Worm (Caenorhabditis elegans) whole organism, mixed stage, embryonic: Measurements from ENCODE around the gene F43C11.1.

Experiments
- bed-3 ChIP-seq: fragments of 200-800 bp; sonication (Bioruptor generic); optimal IDR thresholded peaks from 3 replicates; lab custom pipeline; 2018; ENCODE audit warnings: mild to moderate bottlenecking, missing genetic modification characterization, moderate library complexity, missing compliant biosample characterization
- ceh-39 ChIP-seq: fragments of 150-350 bp; optimal IDR thresholded peaks from 2 replicates; lab custom pipeline; 2014; ENCODE audit warnings: missing biosample characterization, missing genetic modification characterization
- ceh-43 ChIP-seq: fragments of 200-800 bp; sonication (Bioruptor generic); optimal IDR thresholded peaks from 2 replicates; lab custom pipeline; 2018; ENCODE audit warnings: mild to moderate bottlenecking, missing genetic modification characterization, moderate library complexity, missing compliant biosample characterization
- ceh-83 ChIP-seq: fragments of 200-800 bp; sonication (Bioruptor generic); optimal IDR thresholded peaks from 2 replicates; lab custom pipeline; 2018; ENCODE audit warnings: mild to moderate bottlenecking, missing genetic modification characterization, missing compliant biosample characterization
- drap-1 ChIP-seq: fragments of 200-800 bp; sonication (Bioruptor generic); optimal IDR thresholded peaks from 3 replicates; lab custom pipeline; 2018; ENCODE audit warnings: mild to moderate bottlenecking, missing genetic modification characterization, missing compliant biosample characterization
- elt-1 ChIP-seq: sonication (generic microtip); optimal IDR thresholded peaks from 2 replicates; lab custom pipeline; 2017; ENCODE audit warnings: missing genetic modification characterization, mild to moderate bottlenecking, missing compliant biosample characterization, antibody characterized with exemption, moderate library complexity, borderline replicate concordance; ENCODE audit not compliant: insufficient read depth
- elt-3 ChIP-seq: fragments of 150-350 bp; optimal IDR thresholded peaks from 2 replicates; lab custom pipeline; 2014; ENCODE audit warnings: missing biosample characterization, missing genetic modification characterization
- flh-1 ChIP-seq: fragments of 200-800 bp; sonication (Bioruptor generic); optimal IDR thresholded peaks from 2 replicates; lab custom pipeline; 2018; ENCODE audit warnings: mild to moderate bottlenecking, missing genetic modification characterization, moderate library complexity, missing compliant biosample characterization
- ham-2 ChIP-seq: fragments of 200-800 bp; sonication (Bioruptor generic); optimal IDR thresholded peaks from 2 replicates; lab custom pipeline; 2018; ENCODE audit warnings: mild to moderate bottlenecking, missing genetic modification characterization, missing compliant biosample characterization
- hlh-1 ChIP-seq: fragments of 150-350 bp; optimal IDR thresholded peaks from 2 replicates; lab custom pipeline; 2014; ENCODE audit warnings: missing biosample characterization, missing genetic modification reagents, missing genetic modification characterization
- lin-13 ChIP-seq: fragments of 150-350 bp; optimal IDR thresholded peaks from 2 replicates; lab custom pipeline; 2014; ENCODE audit warnings: missing biosample characterization, missing genetic modification characterization
- mep-1 ChIP-seq: fragments of 150-350 bp; optimal IDR thresholded peaks from 2 replicates; lab custom pipeline; 2017; ENCODE audit warnings: missing biosample characterization, missing genetic modification reagents, missing genetic modification characterization, inconsistent platforms
- mls-2 ChIP-seq: sonication (generic microtip); optimal IDR thresholded peaks from 2 replicates; lab custom pipeline; 2016; ENCODE audit warnings: mild to moderate bottlenecking, missing genetic modification characterization, moderate library complexity, missing compliant biosample characterization
- nhr-28 ChIP-seq: fragments of 150-350 bp; optimal IDR thresholded peaks from 2 replicates; lab custom pipeline; 2014; ENCODE audit warnings: missing biosample characterization, missing genetic modification characterization
- nhr-76 ChIP-seq: sonication (generic microtip); optimal IDR thresholded peaks from 2 replicates; lab custom pipeline; 2017; ENCODE audit warnings: missing biosample characterization, missing genetic modification characterization
- pha-4 ChIP-seq: fragments of 150-350 bp; optimal IDR thresholded peaks from 2 replicates; lab custom pipeline; 2018; ENCODE audit warnings: missing biosample characterization, missing genetic modification reagents, missing genetic modification characterization
- sem-2 ChIP-seq: fragments of 200-800 bp; sonication (Bioruptor generic); optimal IDR thresholded peaks from 2 replicates; lab custom pipeline; 2018; ENCODE audit warnings: mild to moderate bottlenecking, missing genetic modification characterization, missing compliant biosample characterization
- snpc-4 ChIP-seq: fragments of 150-350 bp; optimal IDR thresholded peaks from 2 replicates; lab custom pipeline; 2014; ENCODE audit warnings: missing biosample characterization, missing genetic modification characterization
- sptf-1 ChIP-seq: sonication (generic microtip); optimal IDR thresholded peaks from 2 replicates; lab custom pipeline; 2017; ENCODE audit warnings: mild to moderate bottlenecking, missing genetic modification characterization, moderate library complexity, missing compliant biosample characterization
- tbx-8 ChIP-seq: fragments of 200-800 bp; sonication (Bioruptor generic); optimal IDR thresholded peaks from 2 replicates; lab custom pipeline; 2018; ENCODE audit warnings: mild to moderate bottlenecking, missing genetic modification characterization, moderate library complexity, missing compliant biosample characterization
- unc-120 ChIP-seq: sonication (generic microtip); optimal IDR thresholded peaks from 2 replicates; lab custom pipeline; 2017; ENCODE audit warnings: missing genetic modification characterization, missing compliant biosample characterization; ENCODE audit not compliant: poor library complexity, severe bottlenecking
- unc-62 ChIP-seq: fragments of 150-350 bp; optimal IDR thresholded peaks from 2 replicates; lab custom pipeline; 2014; ENCODE audit warnings: missing biosample characterization, missing genetic modification reagents, missing genetic modification characterization

The F43C11.1 gene

DNA sequence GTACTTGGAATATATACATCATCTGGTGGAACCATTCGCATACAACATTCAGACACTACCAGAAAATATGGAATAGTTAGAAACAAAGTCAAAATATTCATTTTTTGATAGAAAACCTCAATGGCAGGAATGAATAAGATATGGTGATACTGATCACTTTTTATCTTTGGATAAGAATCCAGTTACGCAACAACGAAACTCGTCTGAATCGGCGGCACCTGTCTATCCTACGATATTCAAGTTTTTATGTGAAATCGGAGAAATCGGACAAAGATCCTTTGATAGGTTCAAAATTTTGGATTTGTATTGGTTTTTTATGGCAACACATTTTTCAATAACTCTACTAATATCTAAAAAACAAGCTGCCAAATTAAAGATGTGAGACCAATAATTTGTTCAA, 42.0 kb downstream of the F43C11.1 start, which contains the start of gene F16G10.14:
Gene F16G10.14, minus strand, starts transcription at position 101 of the 400 bp plus-strand sequence.
- TF ChIP-seq ham-2 (no peak), elt-3 (tag; lab: Kevin White, UChicago) (no peak), nhr-76 (tag; lab: Kevin White, UChicago) (no peak), sem-2 (GFP tag; lab: Kevin White, UChicago) (no peak), elt-1 (tag; lab: Kevin White, UChicago) (no peak), unc-62 (GFP tag; lab: Kevin White, UChicago) (no peak), pha-4 (tag; lab: Kevin White, UChicago) (no peak), ceh-43 (GFP tag; lab: Kevin White, UChicago) (no peak), snpc-4 (no peak), lin-13 (tag; lab: Kevin White, UChicago) (no peak), ceh-83 (GFP tag; lab: Kevin White, UChicago) (no peak), flh-1 (GFP tag; lab: Kevin White, UChicago) (no peak), ceh-39 (tag; lab: Kevin White, UChicago) (no peak), sptf-1 (tag; lab: Kevin White, UChicago) (no peak), bed-3 (no peak), tbx-8 (GFP tag; lab: Kevin White, UChicago) (no peak), hlh-1 (tag; lab: Kevin White, UChicago) (no peak), mls-2 (tag; lab: Kevin White, UChicago) (no peak), unc-120 (no peak)

ce11 chrII:2399810-2400209, 42.9 kb downstream of the F43C11.1 start:
- no peak for TF ChIP-seq elt-3 (tag; lab: Kevin White, UChicago)
- TF ChIP-seq elt-1 (tag; lab: Kevin White, UChicago): no peak

DNA sequence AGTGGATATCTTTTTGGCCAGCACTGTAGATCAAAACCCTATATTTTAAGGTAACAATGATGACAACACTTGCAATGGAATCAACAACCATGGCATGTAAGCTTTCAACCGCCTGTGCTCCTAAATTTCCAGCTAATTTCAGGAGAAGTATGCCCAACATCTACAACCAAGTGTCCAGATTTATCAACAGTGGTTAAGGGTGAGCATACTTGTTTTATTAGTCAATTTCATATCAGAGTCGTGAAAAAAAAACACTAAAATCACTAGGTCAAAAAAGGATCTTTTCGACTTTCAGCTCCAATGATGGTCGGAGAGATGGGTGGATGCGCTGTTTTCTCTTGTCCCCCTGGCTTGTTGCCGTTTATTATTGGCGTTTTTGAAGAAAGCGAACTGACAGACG, 47.1 kb downstream of the F43C11.1 start, which contains the start of gene F16G10.1:
Gene F16G10.1, plus strand, starts transcription at position 301 of the 400 bp plus-strand sequence.
- no peak for TF ChIP-seq mep-1 (tag; lab: Kevin White, UChicago)
- no peak for TF ChIP-seq nhr-28 (tag; lab: Kevin White, UChicago)
- TF ChIP-seq elt-1 (tag; lab: Kevin White, UChicago): no peak
- no peak for TF ChIP-seq ceh-83 (GFP tag; lab: Kevin White, UChicago)
- TF ChIP-seq drap-1: no peak
